Worm (Caenorhabditis elegans) whole organism, L2 larva: ENCODE results near the gene C54G10.1.

Experiments used
- R02D3.7 ChIP-seq: fragments of 150-350 bp; optimal IDR thresholded peaks from 2 replicates; lab custom pipeline; 2014; ENCODE audit warnings: missing biosample characterization, missing genetic modification characterization
- ama-1 ChIP-seq: fragments of 150-350 bp; optimal IDR thresholded peaks from 2 replicates; lab custom pipeline; 2018; ENCODE audit warnings: inconsistent platforms
- blmp-1 ChIP-seq: sonication (generic microtip); optimal IDR thresholded peaks from 2 replicates; lab custom pipeline; 2017; ENCODE audit warnings: missing genetic modification characterization, mild to moderate bottlenecking, missing compliant biosample characterization, antibody characterized with exemption, moderate library complexity; ENCODE audit not compliant: insufficient read depth
- fos-1 ChIP-seq: fragments of 150-350 bp; optimal IDR thresholded peaks from 2 replicates; lab custom pipeline; 2014; ENCODE audit warnings: missing biosample characterization, missing genetic modification characterization
- lin-11 ChIP-seq: fragments of 150-350 bp; sonication (generic microtip); optimal IDR thresholded peaks from 2 replicates; lab custom pipeline; 2014; ENCODE audit warnings: missing biosample characterization, missing genetic modification characterization, inconsistent platforms, mixed read lengths
- lin-13 ChIP-seq: fragments of 150-350 bp; optimal IDR thresholded peaks from 2 replicates; lab custom pipeline; 2014; ENCODE audit warnings: missing biosample characterization, missing genetic modification reagents, missing genetic modification characterization
- mab-5 ChIP-seq: fragments of 150-350 bp; optimal IDR thresholded peaks from 2 replicates; lab custom pipeline; 2014; ENCODE audit warnings: missing biosample characterization, missing genetic modification characterization
- mdl-1 ChIP-seq, 2 experiments: fragments of 150-350 bp in 1 of 2; sonication (generic microtip) in 1 of 2; optimal IDR thresholded peaks; 2 replicates each; lab custom pipeline; 2017; ENCODE audit warnings: missing biosample characterization in 2 of 2, missing genetic modification characterization in 2 of 2
- sem-4 ChIP-seq: fragments of 150-350 bp; optimal IDR thresholded peaks from 2 replicates; lab custom pipeline; 2014; ENCODE audit warnings: missing biosample characterization, missing genetic modification reagents, missing genetic modification characterization
- skn-1 ChIP-seq: sonication (generic microtip); optimal IDR thresholded peaks from 2 replicates; lab custom pipeline; 2017; ENCODE audit warnings: missing biosample characterization, missing genetic modification characterization
- snpc-4 ChIP-seq: fragments of 150-350 bp; optimal IDR thresholded peaks from 2 replicates; lab custom pipeline; 2014; ENCODE audit warnings: missing biosample characterization, missing genetic modification characterization
- unc-55 ChIP-seq: fragments of 150-350 bp; sonication (generic microtip); optimal IDR thresholded peaks from 3 replicates; lab custom pipeline; 2014; ENCODE audit warnings: missing biosample characterization, missing genetic modification reagents, missing genetic modification characterization
- zag-1 ChIP-seq: fragments of 150-350 bp; optimal IDR thresholded peaks from 2 replicates; lab custom pipeline; 2014; ENCODE audit warnings: missing biosample characterization, missing genetic modification characterization

DNA sequence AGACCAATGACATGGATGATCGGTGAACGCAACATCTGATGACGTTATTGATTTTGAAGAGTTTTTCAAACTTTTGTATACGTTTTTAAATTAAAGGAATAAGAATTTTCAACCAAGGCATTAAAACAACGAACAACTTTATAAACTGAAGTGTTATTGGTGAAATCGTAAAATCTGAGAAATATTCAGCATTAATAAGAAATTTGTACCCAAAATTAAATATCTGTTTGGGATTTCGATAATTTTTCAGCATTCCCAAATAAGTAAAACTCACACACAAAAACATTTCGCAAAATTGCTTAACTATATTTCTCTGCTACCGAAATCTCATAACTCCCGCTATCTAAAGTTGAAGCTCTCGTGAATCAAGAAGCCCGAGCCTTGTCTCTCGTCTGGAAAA lies 18.7 kb downstream of the C54G10.1 start:
- TF ChIP-seq blmp-1 (tag; lab: Kevin White, UChicago) (no peak), lin-13 (GFP tag; lab: Kevin White, UChicago) (no peak), snpc-4 (tag; lab: Kevin White, UChicago) (no peak), fos-1 (tag; lab: Kevin White, UChicago) (no peak), R02D3.7 (tag; lab: Kevin White, UChicago) (no peak), mdl-1 (tag; optimal IDR thresholded peaks at IDR 0.05; lab: Kevin White, UChicago) (no peak), skn-1 (tag; lab: Kevin White, UChicago) (no peak), mab-5 (tag; lab: Kevin White, UChicago) (no peak), unc-55 (GFP tag; lab: Kevin White, UChicago) (no peak), ama-1 (no peak), lin-11 (tag; lab: Kevin White, UChicago) (no peak), sem-4 (tag; lab: Kevin White, UChicago) (no peak), zag-1 (tag; lab: Kevin White, UChicago) (no peak)
